Fruit fly (Drosophila melanogaster): Measurements from ENCODE around the gene Vps2.

Vps2 gene

dm6 chr3R:26019232-26019631 is 33.4 kb upstream of the Vps2 start:
- TF ChIP-seq CG8301 (tag; optimal IDR thresholded peaks at IDR 0.05), result peak; percentile 81
- TF ChIP-seq Snoo (tag; optimal IDR thresholded peaks at IDR 0.05), result no peak
- no peak for TF ChIP-seq gl (tag; optimal IDR thresholded peaks at IDR 0.05)
- peak; percentile 89 for TF ChIP-seq Ets98B (GFP tag; IDR thresholded peaks at IDR 0.05)
- peak; percentile 28 for TF ChIP-seq CG8159 (tag; optimal IDR thresholded peaks at IDR 0.05)
- peak; percentile 22 for TF ChIP-seq CG34367 (tag; optimal IDR thresholded peaks at IDR 0.05)
- TF ChIP-seq fd96Ca (GFP tag; IDR thresholded peaks at IDR 0.05), result peak; percentile 66; the same call in 1 of the 3 replicates
- no peak for TF ChIP-seq EcR (GFP tag; optimal IDR thresholded peaks at IDR 0.05)
- no peak for TF ChIP-seq D1 (tag; optimal IDR thresholded peaks at IDR 0.05)
- TF ChIP-seq CG9948 (tag; optimal IDR thresholded peaks at IDR 0.05), result peak; percentile 72
- no peak for TF ChIP-seq CG13204 (GFP tag; optimal IDR thresholded peaks at IDR 0.05)
- TF ChIP-seq CG15710 (tag; optimal IDR thresholded peaks at IDR 0.05), result peak; percentile 10
- TF ChIP-seq CG14655 (GFP tag; optimal IDR thresholded peaks at IDR 0.05), result peak; percentile 84
- TF ChIP-seq Pif1A (GFP tag; optimal IDR thresholded peaks at IDR 0.05), result peak; percentile 47
- peak; percentile 56; the same call in 1 of the 2 replicates for TF ChIP-seq CG10348 (GFP tag; IDR thresholded peaks at IDR 0.05)
- TF ChIP-seq CG4496 (GFP tag; IDR thresholded peaks at IDR 0.05), result peak; percentile 73
- TF ChIP-seq CG12605 (GFP tag; IDR thresholded peaks at IDR 0.05), result peak; percentile 70
- peak; percentile 46; the same call in 1 of the 2 replicates for TF ChIP-seq rn (GFP tag; IDR thresholded peaks at IDR 0.05)
- TF ChIP-seq Pif1B (GFP tag; optimal IDR thresholded peaks at IDR 0.05), result peak; percentile 19
- peak; percentile 59 for TF ChIP-seq CG17806 (tag; optimal IDR thresholded peaks at IDR 0.05)
- TF ChIP-seq CG32121 (GFP tag; IDR thresholded peaks at IDR 0.05), result peak; percentile 89

- peak; percentile 79 for TF ChIP-seq Ets98B (GFP tag; IDR thresholded peaks at IDR 0.05)
- peak; percentile 79 for TF ChIP-seq CG14655 (GFP tag; optimal IDR thresholded peaks at IDR 0.05)
- TF ChIP-seq Pif1B (GFP tag; optimal IDR thresholded peaks at IDR 0.05), result peak; percentile 28
- peak; percentile 28 for TF ChIP-seq Pif1A (GFP tag; optimal IDR thresholded peaks at IDR 0.05)
- TF ChIP-seq CG17806 (tag; optimal IDR thresholded peaks at IDR 0.05), result peak; percentile 81
- TF ChIP-seq EcR (GFP tag; optimal IDR thresholded peaks at IDR 0.05), result peak; percentile 69
- peak; percentile 72 for TF ChIP-seq CG4496 (GFP tag; IDR thresholded peaks at IDR 0.05)
- 0 out of 2 replicates have a peak, but pooled peaks have one; percentile 28 for TF ChIP-seq rn (GFP tag; IDR thresholded peaks at IDR 0.05)
- TF ChIP-seq CG9948 (tag; optimal IDR thresholded peaks at IDR 0.05), result peak; percentile 78
- peak; percentile 74 for TF ChIP-seq CG34367 (tag; optimal IDR thresholded peaks at IDR 0.05)
- TF ChIP-seq CG8159 (tag; optimal IDR thresholded peaks at IDR 0.05), result peak; percentile 84
- peak; percentile 72; the same call in 1 of the 2 replicates for TF ChIP-seq CG32121 (GFP tag; IDR thresholded peaks at IDR 0.05)
- no peak for TF ChIP-seq gl (tag; optimal IDR thresholded peaks at IDR 0.05)
- TF ChIP-seq CG15710 (tag; optimal IDR thresholded peaks at IDR 0.05), result peak; percentile 68
- TF ChIP-seq CG12605 (GFP tag; IDR thresholded peaks at IDR 0.05), result peak; percentile 49
- peak; percentile 75 for TF ChIP-seq CG8301 (tag; optimal IDR thresholded peaks at IDR 0.05)
- peak; percentile 38 for TF ChIP-seq D1 (tag; optimal IDR thresholded peaks at IDR 0.05)
- TF ChIP-seq Snoo (tag; optimal IDR thresholded peaks at IDR 0.05), result peak; percentile 45
- TF ChIP-seq fd96Ca (GFP tag; IDR thresholded peaks at IDR 0.05), result peak; percentile 68
- no peak for TF ChIP-seq CG10348 (GFP tag; IDR thresholded peaks at IDR 0.05)
- TF ChIP-seq CG13204 (GFP tag; optimal IDR thresholded peaks at IDR 0.05), result peak; percentile 99
Observed at dm6 chr3R:26020244-26021171, 32.1 kb upstream of the Vps2 start.

dm6 chr3R:26021195-26021914 is 31.3 kb upstream of the Vps2 start:
- peak; percentile 90 for TF ChIP-seq CG34367 (tag; optimal IDR thresholded peaks at IDR 0.05)
- peak; percentile 92 for TF ChIP-seq D1 (tag; optimal IDR thresholded peaks at IDR 0.05)
- no peak; the same call in 1 of the 2 replicates for TF ChIP-seq CG10348 (GFP tag; IDR thresholded peaks at IDR 0.05)
- TF ChIP-seq Snoo (tag; optimal IDR thresholded peaks at IDR 0.05), result peak; percentile 94
- peak; percentile 97 for TF ChIP-seq CG8159 (tag; optimal IDR thresholded peaks at IDR 0.05)
- TF ChIP-seq CG14655 (GFP tag; optimal IDR thresholded peaks at IDR 0.05), result peak; percentile 96
- TF ChIP-seq CG4496 (GFP tag; IDR thresholded peaks at IDR 0.05), result peak; percentile 60; the same call in 1 of the 3 replicates
- peak; percentile 50 for TF ChIP-seq gl (tag; optimal IDR thresholded peaks at IDR 0.05)
- peak; percentile 46; the same call in 2 of the 3 replicates for TF ChIP-seq fd96Ca (GFP tag; IDR thresholded peaks at IDR 0.05)
- TF ChIP-seq CG32121 (GFP tag; IDR thresholded peaks at IDR 0.05), result peak; percentile 68
- peak; percentile 81 for TF ChIP-seq CG13204 (GFP tag; optimal IDR thresholded peaks at IDR 0.05)
- peak; percentile 94 for TF ChIP-seq CG15710 (tag; optimal IDR thresholded peaks at IDR 0.05)
- TF ChIP-seq Ets98B (GFP tag; IDR thresholded peaks at IDR 0.05), result peak; percentile 41
- peak; percentile 30 for TF ChIP-seq EcR (GFP tag; optimal IDR thresholded peaks at IDR 0.05)
- 0 out of 2 replicates have a peak, but pooled peaks have one; percentile 23 for TF ChIP-seq CG12605 (GFP tag; IDR thresholded peaks at IDR 0.05)
- TF ChIP-seq CG8301 (tag; optimal IDR thresholded peaks at IDR 0.05), result peak; percentile 94
- TF ChIP-seq CG9948 (tag; optimal IDR thresholded peaks at IDR 0.05), result peak; percentile 96
- TF ChIP-seq CG17806 (tag; optimal IDR thresholded peaks at IDR 0.05), result peak; percentile 90
- TF ChIP-seq rn (GFP tag; IDR thresholded peaks at IDR 0.05), result peak; percentile 77
- TF ChIP-seq Pif1A (GFP tag; optimal IDR thresholded peaks at IDR 0.05), result peak; percentile 77
- TF ChIP-seq Pif1B (GFP tag; optimal IDR thresholded peaks at IDR 0.05), result peak; percentile 66

dm6 chr3R:26023252-26023651 is 29.4 kb upstream of the Vps2 start:
- TF ChIP-seq CG8301 (tag; optimal IDR thresholded peaks at IDR 0.05), result no peak
- TF ChIP-seq CG12605 (GFP tag; IDR thresholded peaks at IDR 0.05), result no peak
- no peak for TF ChIP-seq CG32121 (GFP tag; IDR thresholded peaks at IDR 0.05)
- no peak for TF ChIP-seq Snoo (tag; optimal IDR thresholded peaks at IDR 0.05)
- TF ChIP-seq CG17806 (tag; optimal IDR thresholded peaks at IDR 0.05), result no peak
- no peak for TF ChIP-seq CG10348 (GFP tag; IDR thresholded peaks at IDR 0.05)
- no peak for TF ChIP-seq Ets98B (GFP tag; IDR thresholded peaks at IDR 0.05)
- no peak for TF ChIP-seq CG4496 (GFP tag; IDR thresholded peaks at IDR 0.05)
- no peak for TF ChIP-seq CG14655 (GFP tag; optimal IDR thresholded peaks at IDR 0.05)
- no peak for TF ChIP-seq D1 (tag; optimal IDR thresholded peaks at IDR 0.05)
- TF ChIP-seq CG13204 (GFP tag; optimal IDR thresholded peaks at IDR 0.05), result no peak
- no peak for TF ChIP-seq gl (tag; optimal IDR thresholded peaks at IDR 0.05)

Data from whole organism, pupa.